Worm (Caenorhabditis elegans) whole organism, L1 larva: ENCODE data around the gene nhr-219.

Experiments
- ama-1 ChIP-seq: fragments of 150-350 bp; optimal IDR thresholded peaks from 2 replicates; lab custom pipeline; 2014
- ceh-82 ChIP-seq, 3 experiments: fragments of 150-350 bp in 1 of 3; sonication (generic microtip) in 2 of 3; optimal IDR thresholded peaks; 2 replicates each; lab custom pipeline; 2014 to 2017; ENCODE audit warnings: missing biosample characterization in 3 of 3, missing genetic modification characterization in 3 of 3
- egl-27 ChIP-seq, 2 experiments: fragments of 150-350 bp in 1 of 2; sonication (generic microtip); optimal IDR thresholded peaks; 3 replicates each; lab custom pipeline; 2017 to 2018; ENCODE audit warnings: missing biosample characterization in 2 of 2, missing genetic modification characterization in 2 of 2, missing genetic modification reagents in 2 of 2
- elt-3 ChIP-seq, 6 experiments: fragments of 150-350 bp in 1 of 6; sonication (generic microtip); optimal IDR thresholded peaks; 2 replicates each; lab custom pipeline; 2017 to 2018; ENCODE audit warnings: missing biosample characterization in 6 of 6, missing genetic modification characterization in 6 of 6, inconsistent platforms in 1 of 6
- mdl-1 ChIP-seq, 2 experiments: fragments of 150-350 bp; optimal IDR thresholded peaks; 2 replicates each; lab custom pipeline; 2014 to 2017; ENCODE audit warnings: missing biosample characterization in 2 of 2, missing genetic modification characterization in 2 of 2, inconsistent platforms in 1 of 2
- nhr-237 ChIP-seq: fragments of 150-350 bp; optimal IDR thresholded peaks from 2 replicates; lab custom pipeline; 2014; ENCODE audit warnings: missing biosample characterization, missing genetic modification characterization
- skn-1 ChIP-seq: fragments of 150-350 bp; optimal IDR thresholded peaks from 2 replicates; lab custom pipeline; 2014; ENCODE audit warnings: missing biosample characterization, missing genetic modification characterization
- ztf-11 ChIP-seq, 2 experiments: sonication (generic microtip); optimal IDR thresholded peaks; 2 replicates each; lab custom pipeline; 2016 to 2017; ENCODE audit warnings: missing genetic modification characterization in 2 of 2, missing biosample characterization in 1 of 2, missing compliant biosample characterization in 1 of 2

- TF ChIP-seq ztf-11 (tag; optimal IDR thresholded peaks at IDR 0.05; lab: Kevin White, UChicago) (no peak), elt-3 (tag; optimal IDR thresholded peaks at IDR 0.05; lab: Kevin White, UChicago) (no peak), mdl-1 (tag; optimal IDR thresholded peaks at IDR 0.05; lab: Kevin White, UChicago) (no peak), ama-1 (lab: Kevin White, UChicago) (no peak), egl-27 (tag; optimal IDR thresholded peaks at IDR 0.05; lab: Kevin White, UChicago) (no peak), nhr-237 (no peak), ceh-82 (tag; optimal IDR thresholded peaks at IDR 0.05; lab: Kevin White, UChicago) (no peak), skn-1 (no peak)
These were observed 19.8 kb upstream of the nhr-219 start, which contains the start of gene str-85 for ce11 chrV:8985740-8986139.
